Worm (Caenorhabditis elegans): ENCODE measurements around the gene best-1.

Gene best-1

ce11 chrIV:13082836-13083763, 26.5 kb downstream of the best-1 start:
- TF ChIP-seq ets-4 (tag; optimal IDR thresholded peaks at IDR 0.05): no peak
- no peak for TF ChIP-seq che-1 (tag; optimal IDR thresholded peaks at IDR 0.05)
- TF ChIP-seq C08G9.2 (tag; optimal IDR thresholded peaks at IDR 0.05): no peak
- TF ChIP-seq lin-11 (tag; optimal IDR thresholded peaks at IDR 0.05): no peak
- TF ChIP-seq K09A11.1 (tag; optimal IDR thresholded peaks at IDR 0.05; ENCODE audit: insufficient read depth): no peak
- no peak for TF ChIP-seq ttx-3 (tag; optimal IDR thresholded peaks at IDR 0.05)
- TF ChIP-seq unc-86 (tag; optimal IDR thresholded peaks at IDR 0.05): no peak
- TF ChIP-seq madf-2 (tag; optimal IDR thresholded peaks at IDR 0.05): no peak
- no peak for TF ChIP-seq pat-9 (tag; optimal IDR thresholded peaks at IDR 0.05)
- no peak for TF ChIP-seq fkh-6 (tag; optimal IDR thresholded peaks at IDR 0.05)

DNA sequence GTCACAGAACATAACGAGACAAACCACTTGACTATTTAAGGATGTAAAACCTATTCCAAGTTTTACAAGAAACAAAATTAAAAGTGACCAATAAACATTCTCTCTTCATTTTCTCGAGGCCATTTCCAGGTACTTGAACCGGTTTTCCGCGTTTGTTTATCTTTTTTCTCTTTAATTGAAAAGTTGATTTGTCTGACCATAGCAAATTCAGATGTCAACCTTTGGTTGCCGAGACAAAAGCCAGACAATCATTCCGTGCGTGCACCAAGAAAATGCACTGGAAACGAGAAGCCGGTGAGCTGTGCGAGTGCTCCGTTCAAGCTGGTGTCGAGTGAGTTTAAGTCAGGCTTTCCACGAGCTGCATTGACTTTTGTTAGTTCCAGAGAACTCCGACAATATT, 27.5 kb downstream of the best-1 start:
- no peak for TF ChIP-seq hlh-8 (tag; optimal IDR thresholded peaks at IDR 0.05)
- no peak for TF ChIP-seq ceh-18 (tag; optimal IDR thresholded peaks at IDR 0.05)
- TF ChIP-seq ceh-6 (GFP tag; optimal IDR thresholded peaks at IDR 0.05): no peak
- TF ChIP-seq ama-1 (optimal IDR thresholded peaks at IDR 0.05): no peak
- no peak for TF ChIP-seq dve-1 (tag; optimal IDR thresholded peaks at IDR 0.05)
- no peak for TF ChIP-seq dmd-4 (tag; optimal IDR thresholded peaks at IDR 0.05; ENCODE audit: borderline replicate concordance)
- no peak for TF ChIP-seq hlh-30 (tag; optimal IDR thresholded peaks at IDR 0.05; ENCODE audit: insufficient read depth)
- TF ChIP-seq pax-1 (tag; optimal IDR thresholded peaks at IDR 0.05): no peak
- no peak for TF ChIP-seq pha-2 (tag; optimal IDR thresholded peaks at IDR 0.05)
- no peak for TF ChIP-seq hlh-15 (tag; optimal IDR thresholded peaks at IDR 0.05)
- TF ChIP-seq ceh-45 (GFP tag; IDR thresholded peaks at IDR 0.05): no peak
- no peak for TF ChIP-seq K09A11.1 (tag; optimal IDR thresholded peaks at IDR 0.05; ENCODE audit: insufficient read depth)
- TF ChIP-seq lin-11 (tag; optimal IDR thresholded peaks at IDR 0.05): no peak
- no peak for TF ChIP-seq syd-9 (tag; optimal IDR thresholded peaks at IDR 0.05)
- no peak for TF ChIP-seq rnt-1 (tag; optimal IDR thresholded peaks at IDR 0.05)
- TF ChIP-seq ceh-19 (GFP tag; optimal IDR thresholded peaks at IDR 0.05): no peak

- TF ChIP-seq hlh-15 (tag; optimal IDR thresholded peaks at IDR 0.05) (no peak), ets-4 (tag; optimal IDR thresholded peaks at IDR 0.05) (no peak), tbx-7 (tag; optimal IDR thresholded peaks at IDR 0.05) (no peak), syd-9 (tag; optimal IDR thresholded peaks at IDR 0.05) (no peak), fkh-10 (GFP tag; optimal IDR thresholded peaks at IDR 0.05) (no peak), ceh-6 (GFP tag; optimal IDR thresholded peaks at IDR 0.05) (no peak), zip-5 (tag; optimal IDR thresholded peaks at IDR 0.05) (no peak), fkh-6 (tag; optimal IDR thresholded peaks at IDR 0.05) (no peak)
Observed at ce11 chrIV:13080861-13081260, 28.7 kb downstream of the best-1 start.

ce11 chrIV:13080185-13080584, 29.4 kb downstream of the best-1 start:
- TF ChIP-seq rnt-1 (tag; optimal IDR thresholded peaks at IDR 0.05) (no peak), nhr-232 (tag; optimal IDR thresholded peaks at IDR 0.05) (no peak)

ce11 chrIV:13079119-13079518, 30.5 kb downstream of the best-1 start, which contains the start of gene C39E9.8:
TSS of gene C39E9.8 (plus strand) at chrIV:13079446.
- TF ChIP-seq npax-4 (tag; optimal IDR thresholded peaks at IDR 0.05): no peak
- no peak for TF ChIP-seq ama-1 (optimal IDR thresholded peaks at IDR 0.05)
- TF ChIP-seq hlh-6 (tag; optimal IDR thresholded peaks at IDR 0.05): no peak
- no peak for TF ChIP-seq C38D4.7 (GFP tag; optimal IDR thresholded peaks at IDR 0.05)
- TF ChIP-seq hlh-30 (tag; optimal IDR thresholded peaks at IDR 0.05; ENCODE audit: insufficient read depth): no peak
- no peak for TF ChIP-seq unc-55 (GFP tag; optimal IDR thresholded peaks at IDR 0.05)
- TF ChIP-seq dmd-4 (tag; optimal IDR thresholded peaks at IDR 0.05; ENCODE audit: borderline replicate concordance): no peak
- TF ChIP-seq rnt-1 (tag; optimal IDR thresholded peaks at IDR 0.05): no peak
- no peak for TF ChIP-seq ceh-24 (tag; optimal IDR thresholded peaks at IDR 0.05)
- no peak for TF ChIP-seq odd-2 (tag; optimal IDR thresholded peaks at IDR 0.05)
- TF ChIP-seq fkh-10 (GFP tag; optimal IDR thresholded peaks at IDR 0.05): no peak
- TF ChIP-seq hlh-15 (tag; optimal IDR thresholded peaks at IDR 0.05): no peak
